Fruit fly (Drosophila melanogaster): Measurements from ENCODE around the gene Alg13.

Alg13 gene

dm6 chr3R:29094152-29094551 is 44.2 kb downstream of the Alg13 start (continued):
- no peak for TF ChIP-seq CG18619 (GFP tag; optimal IDR thresholded peaks at IDR 0.05)
- no peak for TF ChIP-seq slou (GFP tag; optimal IDR thresholded peaks at IDR 0.05)
- peak; percentile 78 for TF ChIP-seq sens (GFP tag)
- no peak for TF ChIP-seq h (optimal IDR thresholded peaks at IDR 0.05)
- no peak for TF ChIP-seq CG3407 (GFP tag; optimal IDR thresholded peaks at IDR 0.05)
- TF ChIP-seq Hmr (GFP tag; optimal IDR thresholded peaks at IDR 0.05): peak; percentile 29
- no peak for TF ChIP-seq CG15269 (tag; optimal IDR thresholded peaks at IDR 0.05)
- TF ChIP-seq Mad (GFP tag; optimal IDR thresholded peaks at IDR 0.05): no peak
- TF ChIP-seq dysf (GFP tag; IDR thresholded peaks at IDR 0.05): peak; percentile 39; the same call in 1 of the 3 replicates
- no peak for TF ChIP-seq rib (GFP tag; IDR thresholded peaks at IDR 0.05)
- no peak for TF ChIP-seq CG3847 (GFP tag; IDR thresholded peaks at IDR 0.05)
- TF ChIP-seq unpg (GFP tag; optimal IDR thresholded peaks at IDR 0.05): no peak
- no peak for TF ChIP-seq CG17361 (GFP tag; IDR thresholded peaks at IDR 0.05)
- no peak for TF ChIP-seq CG6272 (GFP tag; IDR thresholded peaks at IDR 0.05)
- TF ChIP-seq CG9817 (tag; optimal IDR thresholded peaks at IDR 0.05): no peak
- no peak for TF ChIP-seq Ets65A (GFP tag)
- TF ChIP-seq CG7357 (GFP tag; IDR thresholded peaks at IDR 0.05): no peak
- no peak for TF ChIP-seq Stat92E (GFP tag; optimal IDR thresholded peaks at IDR 0.05)
- TF ChIP-seq Sox102F (GFP tag; optimal IDR thresholded peaks at IDR 0.05): no peak
- TF ChIP-seq CG17912 (GFP tag; optimal IDR thresholded peaks at IDR 0.05): no peak
- no peak for TF ChIP-seq CG1529 (GFP tag; optimal IDR thresholded peaks at IDR 0.05)
- TF ChIP-seq Xrp1 (GFP tag; IDR thresholded peaks at IDR 0.05): no peak
- TF ChIP-seq CG11085 (GFP tag; IDR thresholded peaks at IDR 0.05): no peak
- no peak for TF ChIP-seq abd-A (tag; optimal IDR thresholded peaks at IDR 0.05)
- TF ChIP-seq dan (GFP tag; IDR thresholded peaks at IDR 0.05): no peak
- no peak for TF ChIP-seq Hr3 (GFP tag; optimal IDR thresholded peaks at IDR 0.05)
- no peak for TF ChIP-seq grn (GFP tag; optimal IDR thresholded peaks at IDR 0.05)
- no peak for TF ChIP-seq her (GFP tag; optimal IDR thresholded peaks at IDR 0.05)
- 0 out of 2 replicates have a peak, but pooled peaks have one; percentile 7 for TF ChIP-seq Atf6 (GFP tag; IDR thresholded peaks at IDR 0.05)
- no peak for TF ChIP-seq Dip3 (GFP tag; optimal IDR thresholded peaks at IDR 0.05)
- TF ChIP-seq tgo (GFP tag; IDR thresholded peaks at IDR 0.05): no peak
- TF ChIP-seq GATAe (GFP tag; conservative IDR thresholded peaks at IDR 0.05): no peak
- no peak for TF ChIP-seq HmgD (GFP tag; optimal IDR thresholded peaks at IDR 0.05)
- TF ChIP-seq Dek (tag; optimal IDR thresholded peaks at IDR 0.05): no peak
- no peak for TF ChIP-seq CG15011 (GFP tag; optimal IDR thresholded peaks at IDR 0.05)
- TF ChIP-seq CG11560 (tag; IDR thresholded peaks at IDR 0.05): no peak
- TF ChIP-seq CG7556 (GFP tag; optimal IDR thresholded peaks at IDR 0.05): peak; percentile 10
- TF ChIP-seq MBD-R2 (GFP tag; IDR thresholded peaks at IDR 0.05): no peak
- no peak for TF ChIP-seq CG12744 (GFP tag; optimal IDR thresholded peaks at IDR 0.05)
- no peak for TF ChIP-seq CG1233 (GFP tag; optimal IDR thresholded peaks at IDR 0.05)
- TF ChIP-seq gem (tag; optimal IDR thresholded peaks at IDR 0.05): no peak
- TF ChIP-seq pho (GFP tag; optimal IDR thresholded peaks at IDR 0.05): peak; percentile 5
- TF ChIP-seq prd (optimal IDR thresholded peaks at IDR 0.05): no peak
- no peak for TF ChIP-seq prd (GFP tag; IDR thresholded peaks at IDR 0.05)
- no peak for TF ChIP-seq CG2712 (tag; optimal IDR thresholded peaks at IDR 0.05)
- no peak for TF ChIP-seq CG15073 (GFP tag; optimal IDR thresholded peaks at IDR 0.05)
- no peak for TF ChIP-seq CG3838 (GFP tag; optimal IDR thresholded peaks at IDR 0.05)
- TF ChIP-seq CG8359 (GFP tag; optimal IDR thresholded peaks at IDR 0.05; ENCODE audit: borderline replicate concordance): no peak
- no peak for TF ChIP-seq ro (GFP tag; IDR thresholded peaks at IDR 0.05)
- TF ChIP-seq CG10431 (GFP tag; optimal IDR thresholded peaks at IDR 0.05): no peak
- TF ChIP-seq z (GFP tag; IDR thresholded peaks at IDR 0.05): no peak
- TF ChIP-seq Antp (GFP tag; optimal IDR thresholded peaks at IDR 0.05): peak; percentile 16
- TF ChIP-seq Hr51 (GFP tag; optimal IDR thresholded peaks at IDR 0.05): peak in 1 of 2 experiments; percentile 10
- no peak for TF ChIP-seq CG4730 (GFP tag; IDR thresholded peaks at IDR 0.05)
